Worm (Caenorhabditis elegans) whole organism, L3 larva: ENCODE measurements around the gene F07A11.4.

Experiments used
- aly-2 ChIP-seq: fragments of 150-350 bp; optimal IDR thresholded peaks from 2 replicates; lab custom pipeline; 2014; ENCODE audit warnings: missing biosample characterization, missing genetic modification characterization
- ama-1 ChIP-seq: fragments of 150-350 bp; optimal IDR thresholded peaks from 2 replicates; lab custom pipeline; 2018
- ceh-28 ChIP-seq: fragments of 150-350 bp; optimal IDR thresholded peaks from 2 replicates; lab custom pipeline; 2014; ENCODE audit warnings: missing biosample characterization, missing genetic modification reagents, missing genetic modification characterization
- egl-5 ChIP-seq: fragments of 150-350 bp; optimal IDR thresholded peaks from 2 replicates; lab custom pipeline; 2017; ENCODE audit warnings: missing biosample characterization, missing genetic modification reagents, missing genetic modification characterization, inconsistent platforms
- elt-1 ChIP-seq: fragments of 150-350 bp; optimal IDR thresholded peaks from 2 replicates; lab custom pipeline; 2014; ENCODE audit warnings: missing biosample characterization, missing genetic modification characterization
- elt-3 ChIP-seq, 3 experiments: fragments of 150-350 bp in 1 of 3; sonication (generic microtip) in 2 of 3; optimal IDR thresholded peaks; 2 replicates in 2 of 3; 4 replicates in 1 of 3; lab custom pipeline; 2014 to 2017; ENCODE audit warnings: missing biosample characterization in 3 of 3, missing genetic modification characterization in 3 of 3
- fkh-2 ChIP-seq: fragments of 150-350 bp; optimal IDR thresholded peaks from 2 replicates; lab custom pipeline; 2014; ENCODE audit warnings: missing biosample characterization, missing genetic modification reagents, missing genetic modification characterization
- mdl-1 ChIP-seq: fragments of 150-350 bp; optimal IDR thresholded peaks from 2 replicates; lab custom pipeline; 2014; ENCODE audit warnings: missing biosample characterization, missing genetic modification characterization
- nhr-12 ChIP-seq: fragments of 150-350 bp; optimal IDR thresholded peaks from 2 replicates; lab custom pipeline; 2014; ENCODE audit warnings: missing biosample characterization, missing genetic modification characterization
- nhr-23 ChIP-seq: fragments of 150-350 bp; optimal IDR thresholded peaks from 2 replicates; lab custom pipeline; 2014; ENCODE audit warnings: missing biosample characterization, missing genetic modification reagents, missing genetic modification characterization
- nhr-28 ChIP-seq: fragments of 150-350 bp; optimal IDR thresholded peaks from 2 replicates; lab custom pipeline; 2014; ENCODE audit warnings: missing biosample characterization, missing genetic modification characterization
- nhr-43 ChIP-seq: sonication (generic microtip); optimal IDR thresholded peaks from 2 replicates; lab custom pipeline; 2016; ENCODE audit warnings: mild to moderate bottlenecking, missing genetic modification characterization, missing compliant biosample characterization; ENCODE audit not compliant: poor library complexity, severe bottlenecking
- nhr-67 ChIP-seq: fragments of 150-350 bp; optimal IDR thresholded peaks from 2 replicates; lab custom pipeline; 2014; ENCODE audit warnings: missing biosample characterization, missing genetic modification characterization
- nhr-76 ChIP-seq: fragments of 150-350 bp; sonication (generic microtip); optimal IDR thresholded peaks from 5 replicates; lab custom pipeline; 2014; ENCODE audit warnings: missing biosample characterization, missing genetic modification characterization
- snpc-4 ChIP-seq: fragments of 150-350 bp; optimal IDR thresholded peaks from 2 replicates; lab custom pipeline; 2014; ENCODE audit warnings: missing biosample characterization, missing genetic modification characterization

F07A11.4 gene

DNA sequence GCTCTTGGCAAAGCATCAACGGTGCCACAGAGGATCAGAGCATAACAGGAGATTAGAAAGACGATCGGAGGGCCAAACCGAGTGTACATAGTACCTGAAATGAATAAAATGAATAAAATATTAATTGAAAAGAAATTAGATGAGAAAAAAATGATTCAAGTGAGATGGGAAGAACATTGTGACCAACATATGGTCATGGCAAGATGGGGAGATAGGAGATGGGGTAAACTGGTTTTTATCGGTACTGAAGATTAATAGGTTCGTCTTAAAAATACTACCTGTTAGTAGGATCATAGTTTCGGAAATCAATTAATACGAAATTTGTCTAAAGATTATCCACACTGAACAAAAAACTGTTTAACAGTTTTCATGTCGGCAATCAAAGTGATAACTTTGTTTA lies 56.3 kb downstream of the F07A11.4 start, which contains the start of gene nep-1:
Gene nep-1, minus strand, starts transcription at position 101 of the 400 bp plus-strand sequence.
- TF ChIP-seq fkh-2 (no peak), nhr-23 (peak; percentile 13)

DNA sequence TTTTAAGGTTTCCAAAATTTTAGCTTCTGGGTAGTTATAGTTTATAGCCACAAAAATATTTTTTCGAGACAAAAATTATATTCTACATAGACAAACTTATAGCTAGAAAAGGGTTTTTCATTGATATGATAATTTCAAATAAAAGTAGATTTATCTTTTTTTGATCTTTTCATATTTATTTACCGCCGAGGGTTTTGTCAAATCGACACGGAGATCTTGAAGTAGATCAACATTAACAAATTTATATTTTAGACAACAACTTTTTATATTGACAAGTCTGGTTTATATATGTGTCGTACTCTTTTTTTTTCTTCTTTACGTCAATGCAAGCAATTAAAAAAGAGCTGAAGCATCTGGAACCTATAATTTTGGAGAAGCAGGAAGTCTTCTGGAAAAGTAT lies 58.0 kb downstream of the F07A11.4 start:
- no peak for TF ChIP-seq nhr-28 (tag; lab: Kevin White, UChicago)
- TF ChIP-seq nhr-67 (tag; lab: Kevin White, UChicago) = no peak
- TF ChIP-seq aly-2 (tag; lab: Kevin White, UChicago) = no peak
- TF ChIP-seq ama-1 (lab: Kevin White, UChicago) = no peak
- no peak for TF ChIP-seq elt-3 (tag; optimal IDR thresholded peaks at IDR 0.05; lab: Kevin White, UChicago)
- no peak for TF ChIP-seq snpc-4
- no peak for TF ChIP-seq nhr-76
- TF ChIP-seq egl-5 = no peak
- TF ChIP-seq fkh-2 = no peak
- no peak for TF ChIP-seq mdl-1 (tag; lab: Kevin White, UChicago)
- TF ChIP-seq nhr-12 = no peak
- no peak for TF ChIP-seq nhr-43 (tag; lab: Kevin White, UChicago)
- no peak for TF ChIP-seq elt-1
- no peak for TF ChIP-seq ceh-28 (tag; lab: Kevin White, UChicago)
